Worm (Caenorhabditis elegans) whole organism, young adult: ENCODE results near the gene fbxa-153.

Experiments
- B0035.1 ChIP-seq: sonication (generic microtip); optimal IDR thresholded peaks from 2 replicates; lab custom pipeline; 2016; ENCODE audit warnings: missing genetic modification characterization, mild to moderate bottlenecking, missing compliant biosample characterization, missing genotype, missing genetic modification reagents
- C06A6.2 ChIP-seq: fragments of 200-800 bp; sonication (Bioruptor generic); conservative IDR thresholded peaks from 2 replicates; pipeline ENCODE4 v1.3.6; 2022; ENCODE audit warnings: missing genetic modification characterization, missing compliant biosample characterization
- C17E4.6 ChIP-seq: fragments of 200-800 bp; sonication (Bioruptor generic); IDR thresholded peaks from 2 replicates; pipeline ENCODE4 v1.3.6; 2022; ENCODE audit warnings: missing genetic modification reagents, missing genetic modification characterization, missing compliant biosample characterization
- F55B11.4 ChIP-seq: sonication (generic microtip); optimal IDR thresholded peaks from 2 replicates; lab custom pipeline; 2016; ENCODE audit warnings: missing compliant biosample characterization, missing genetic modification characterization, borderline replicate concordance; ENCODE audit not compliant: insufficient read depth
- Y53G8AR.9 ChIP-seq: fragments of 200-800 bp; sonication (Bioruptor generic); conservative IDR thresholded peaks from 2 replicates; pipeline ENCODE4 v1.3.6; 2022; ENCODE audit warnings: missing genetic modification reagents, missing genetic modification characterization, missing compliant biosample characterization
- Y67H2A.10 ChIP-seq: fragments of 200-800 bp; sonication (Bioruptor generic); conservative IDR thresholded peaks from 2 replicates; pipeline ENCODE4 v1.3.6; 2022; ENCODE audit warnings: missing genetic modification reagents, missing genetic modification characterization, missing compliant biosample characterization
- athp-1 ChIP-seq: sonication (generic microtip); optimal IDR thresholded peaks from 2 replicates; lab custom pipeline; 2017; ENCODE audit warnings: mild to moderate bottlenecking, missing genetic modification characterization, missing compliant biosample characterization
- attf-3 ChIP-seq: fragments of 200-800 bp; sonication (Bioruptor generic); conservative IDR thresholded peaks from 2 replicates; pipeline ENCODE4 v1.3.6; 2022; ENCODE audit warnings: missing genetic modification reagents, missing genetic modification characterization, missing compliant biosample characterization
- bed-1 ChIP-seq: fragments of 200-800 bp; sonication (Bioruptor generic); IDR thresholded peaks from 2 replicates; pipeline ENCODE4 v1.3.6; 2022; ENCODE audit warnings: missing genetic modification reagents, missing genetic modification characterization, missing compliant biosample characterization
- ccch-3 ChIP-seq: fragments of 200-800 bp; sonication (Bioruptor generic); optimal IDR thresholded peaks from 2 replicates; lab custom pipeline; 2018; ENCODE audit warnings: mild to moderate bottlenecking, missing genetic modification characterization, missing compliant biosample characterization
- ceh-40 ChIP-seq: fragments of 200-800 bp; sonication (Bioruptor generic); IDR thresholded peaks from 2 replicates; pipeline ENCODE4 v1.3.6; 2022; ENCODE audit warnings: missing genetic modification characterization, missing compliant biosample characterization
- ceh-58 ChIP-seq: fragments of 200-800 bp; sonication (Bioruptor generic); IDR thresholded peaks from 2 replicates; pipeline ENCODE4 v1.3.6; 2022; ENCODE audit warnings: missing genetic modification characterization, missing compliant biosample characterization
- ceh-91 ChIP-seq: fragments of 200-800 bp; sonication (Bioruptor generic); IDR thresholded peaks from 2 replicates; pipeline ENCODE4 v1.3.6; 2022; ENCODE audit warnings: missing genetic modification reagents, missing genetic modification characterization, missing compliant biosample characterization
- chd-7 ChIP-seq: sonication (generic microtip); optimal IDR thresholded peaks from 2 replicates; lab custom pipeline; 2016; ENCODE audit warnings: mild to moderate bottlenecking, missing genetic modification characterization, moderate library complexity, missing compliant biosample characterization
- dox-1 ChIP-seq: fragments of 200-800 bp; sonication (Bioruptor generic); IDR thresholded peaks from 2 replicates; pipeline ENCODE4 v1.3.6; 2022; ENCODE audit warnings: missing genetic modification reagents, missing genetic modification characterization, missing compliant biosample characterization
- egrh-3 ChIP-seq: fragments of 200-800 bp; sonication (Bioruptor generic); IDR thresholded peaks from 2 replicates; pipeline ENCODE4 v1.3.6; 2022; ENCODE audit warnings: missing genetic modification reagents, missing genetic modification characterization, missing compliant biosample characterization
- ekl-4 ChIP-seq: fragments of 200-800 bp; sonication (Bioruptor generic); IDR thresholded peaks from 2 replicates; pipeline ENCODE4 v1.3.6; 2022; ENCODE audit warnings: missing genetic modification reagents, missing genetic modification characterization, missing compliant biosample characterization
- ets-4 ChIP-seq: fragments of 200-800 bp; sonication (Bioruptor generic); optimal IDR thresholded peaks from 2 replicates; lab custom pipeline; 2018; ENCODE audit warnings: mild to moderate bottlenecking, missing genetic modification characterization, missing compliant biosample characterization
- hmg-20 ChIP-seq: fragments of 200-800 bp; sonication (Bioruptor generic); IDR thresholded peaks from 2 replicates; pipeline ENCODE4 v1.3.6; 2022; ENCODE audit warnings: missing genetic modification reagents, missing genetic modification characterization, missing compliant biosample characterization
- lsl-1 ChIP-seq: fragments of 200-800 bp; sonication (Bioruptor generic); optimal IDR thresholded peaks from 2 replicates; lab custom pipeline; 2018; ENCODE audit warnings: mild to moderate bottlenecking, missing genetic modification characterization, moderate library complexity, missing compliant biosample characterization
- madf-6 ChIP-seq: fragments of 200-800 bp; sonication (Bioruptor generic); IDR thresholded peaks from 2 replicates; pipeline ENCODE4 v1.3.6; 2022; ENCODE audit warnings: missing genetic modification reagents, missing genetic modification characterization, missing compliant biosample characterization
- mel-28 ChIP-seq: sonication (generic microtip); optimal IDR thresholded peaks from 2 replicates; lab custom pipeline; 2016; ENCODE audit warnings: borderline replicate concordance, mild to moderate bottlenecking, missing genetic modification characterization, missing compliant biosample characterization
- nfya-1 ChIP-seq: sonication (generic microtip); optimal IDR thresholded peaks from 2 replicates; lab custom pipeline; 2017; ENCODE audit warnings: antibody characterized with exemption, missing compliant biosample characterization, missing genetic modification characterization, borderline replicate concordance; ENCODE audit not compliant: insufficient read depth
- nfya-2 ChIP-seq: fragments of 200-800 bp; sonication (Bioruptor generic); IDR thresholded peaks from 2 replicates; pipeline ENCODE4 v1.3.6; 2022; ENCODE audit warnings: missing genetic modification reagents, missing genetic modification characterization, missing compliant biosample characterization
- nfyb-1 ChIP-seq: fragments of 200-800 bp; sonication (Bioruptor generic); IDR thresholded peaks from 2 replicates; pipeline ENCODE4 v1.3.6; 2022; ENCODE audit warnings: missing genetic modification reagents, missing genetic modification characterization, missing compliant biosample characterization
- nhr-90 ChIP-seq: sonication (generic microtip); optimal IDR thresholded peaks from 2 replicates; lab custom pipeline; 2016; ENCODE audit warnings: missing genotype, mild to moderate bottlenecking, missing genetic modification characterization, missing compliant biosample characterization
- pbrm-1 ChIP-seq: fragments of 200-800 bp; sonication (Bioruptor generic); IDR thresholded peaks from 2 replicates; pipeline ENCODE4 v1.3.6; 2022; ENCODE audit warnings: missing genetic modification reagents, missing genetic modification characterization, missing compliant biosample characterization
- rec-8 ChIP-seq, 2 experiments: sonication (generic microtip); optimal IDR thresholded peaks; 2 replicates each; lab custom pipeline; 2016; ENCODE audit warnings: mild to moderate bottlenecking in 2 of 2, missing genetic modification characterization in 2 of 2, missing genetic modification reagents in 2 of 2, missing genotype in 2 of 2, missing biosample characterization in 1 of 2, missing compliant biosample characterization in 1 of 2, moderate library complexity in 1 of 2
- repo-1 ChIP-seq: sonication (generic microtip); optimal IDR thresholded peaks from 2 replicates; lab custom pipeline; 2017; ENCODE audit warnings: mild to moderate bottlenecking, missing genetic modification characterization, missing compliant biosample characterization
- snpc-4 ChIP-seq, 5 experiments: fragments of 150-350 bp in 1 of 5; sonication (generic microtip) in 4 of 5; optimal IDR thresholded peaks; 2 replicates each; lab custom pipeline; 2014 to 2018; ENCODE audit warnings: missing genetic modification characterization in 5 of 5, missing biosample characterization in 3 of 5, antibody characterized with exemption in 2 of 5, mild to moderate bottlenecking in 2 of 5, missing compliant biosample characterization in 2 of 5, missing genotype in 2 of 5, moderate library complexity in 2 of 5, missing genetic modification reagents in 1 of 5
- tbp1 ChIP-seq: fragments of 200-800 bp; sonication (Bioruptor generic); optimal IDR thresholded peaks from 2 replicates; lab custom pipeline; 2018; ENCODE audit warnings: mild to moderate bottlenecking, missing genetic modification characterization, missing compliant biosample characterization
- tbx-9 ChIP-seq: sonication (generic microtip); optimal IDR thresholded peaks from 2 replicates; lab custom pipeline; 2016; ENCODE audit warnings: borderline replicate concordance, missing genetic modification characterization, inconsistent platforms, missing compliant biosample characterization
- unc-130 ChIP-seq: sonication (generic microtip); optimal IDR thresholded peaks from 2 replicates; lab custom pipeline; 2016; ENCODE audit warnings: missing genetic modification reagents, missing genetic modification characterization, missing compliant biosample characterization
- zfh-2 ChIP-seq: fragments of 200-800 bp; sonication (Bioruptor generic); conservative IDR thresholded peaks from 2 replicates; pipeline ENCODE4 v1.3.6; 2022; ENCODE audit warnings: missing genetic modification reagents, missing genetic modification characterization, missing compliant biosample characterization
- ztf-22 ChIP-seq: fragments of 200-800 bp; sonication (Bioruptor generic); optimal IDR thresholded peaks from 2 replicates; lab custom pipeline; 2018; ENCODE audit warnings: mild to moderate bottlenecking, missing genetic modification characterization, moderate library complexity, missing compliant biosample characterization
- ztf-6 ChIP-seq: fragments of 200-800 bp; sonication (Bioruptor generic); IDR thresholded peaks from 2 replicates; pipeline ENCODE4 v1.3.6; 2022; ENCODE audit warnings: missing genetic modification reagents, missing genetic modification characterization, missing compliant biosample characterization

fbxa-153 gene

DNA sequence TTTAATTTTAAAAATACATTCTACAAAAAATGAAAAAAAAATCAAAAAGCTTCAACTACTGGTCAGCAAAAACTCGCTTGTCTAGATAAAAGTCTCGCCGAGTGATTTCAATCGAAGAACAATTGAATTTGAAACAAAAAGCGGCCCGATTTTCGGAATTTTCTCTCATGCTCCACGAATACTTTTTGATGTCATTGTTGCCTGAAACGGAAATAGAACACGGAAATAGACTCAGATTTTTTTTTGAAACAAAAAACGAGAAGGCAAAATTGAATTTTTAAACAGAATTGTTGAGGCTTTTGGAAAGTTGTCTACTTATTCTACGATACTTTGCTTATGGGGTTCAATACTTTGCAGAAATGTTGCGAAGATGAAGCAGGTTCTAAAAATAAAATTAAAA lies 46.7 kb downstream of the fbxa-153 start:
- TF ChIP-seq tbp1 (no peak), chd-7 (tag; lab: Kevin White, UChicago) (no peak), hmg-20 (GFP tag; lab: Robert Waterston, UW) (no peak), dox-1 (GFP tag; lab: Robert Waterston, UW) (no peak), C17E4.6 (GFP tag; lab: Robert Waterston, UW) (no peak), B0035.1 (tag; lab: Kevin White, UChicago) (no peak), Y67H2A.10 (GFP tag; lab: Robert Waterston, UW) (no peak), nhr-90 (tag; lab: Kevin White, UChicago) (no peak)
- TF ChIP-seq, all 124 proteins: peak for 0

DNA sequence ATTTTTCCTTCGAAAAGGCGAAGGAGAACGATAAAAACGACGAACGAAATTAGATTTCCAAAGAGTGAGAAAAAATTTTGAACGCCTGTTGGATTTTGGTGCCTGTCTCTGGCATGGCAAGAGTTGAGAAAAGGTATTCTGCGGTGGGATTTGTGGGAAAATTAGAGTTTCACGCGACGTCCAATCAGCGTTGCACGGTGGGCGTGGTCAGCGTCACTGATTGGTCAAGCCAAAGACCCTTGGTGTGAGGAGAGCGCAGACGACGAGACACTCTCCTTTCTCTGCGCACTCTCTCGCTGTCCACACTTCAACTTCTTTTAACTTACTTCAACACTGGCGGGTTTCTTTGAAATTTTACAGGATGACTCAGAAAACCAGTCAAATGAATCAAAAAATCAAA lies 47.6 kb downstream of the fbxa-153 start:
- TF ChIP-seq bed-1 (GFP tag; lab: Robert Waterston, UW) (no peak), ceh-40 (GFP tag; lab: Robert Waterston, UW) (no peak), F55B11.4 (tag; lab: Kevin White, UChicago) (no peak), attf-3 (GFP tag; lab: Robert Waterston, UW) (no peak), nfya-1 (no peak), nfyb-1 (GFP tag; lab: Robert Waterston, UW) (peak; percentile 66; the same call in 1 of the 2 replicates), egrh-3 (GFP tag; lab: Robert Waterston, UW) (no peak), madf-6 (GFP tag; lab: Robert Waterston, UW) (no peak), ztf-6 (GFP tag; lab: Robert Waterston, UW) (no peak), B0035.1 (tag; lab: Kevin White, UChicago) (no peak), repo-1 (tag; lab: Kevin White, UChicago) (no peak), athp-1 (tag; lab: Kevin White, UChicago) (no peak), ztf-22 (GFP tag; lab: Kevin White, UChicago) (no peak), zfh-2 (peak; percentile 46), Y53G8AR.9 (no peak), ceh-58 (no peak), ekl-4 (GFP tag; lab: Robert Waterston, UW) (no peak)

DNA sequence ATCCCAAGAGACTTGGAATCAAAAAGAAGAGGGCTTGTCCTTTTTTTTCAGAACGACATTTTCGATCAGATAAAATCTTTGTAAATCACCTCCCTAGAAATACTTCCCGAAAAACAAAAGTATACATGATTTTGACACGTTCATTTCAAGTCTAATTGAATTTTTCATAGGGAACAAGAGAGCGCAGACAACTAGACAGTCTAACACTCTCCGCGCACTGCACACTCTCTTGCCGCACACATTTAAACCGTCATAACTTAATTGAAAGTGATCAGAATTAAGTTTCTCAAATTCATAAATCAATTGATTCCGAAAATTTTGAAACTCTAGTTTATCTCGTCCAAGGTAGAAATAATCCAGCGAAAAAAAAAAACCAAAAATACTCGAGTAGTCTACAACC lies 50.5 kb downstream of the fbxa-153 start:
- TF ChIP-seq snpc-4 (GFP tag; optimal IDR thresholded peaks at IDR 0.05; lab: Kevin White, UChicago) (no peak), snpc-4 (tag; optimal IDR thresholded peaks at IDR 0.05; lab: Kevin White, UChicago) (no peak), unc-130 (GFP tag; lab: Kevin White, UChicago) (no peak), nfya-2 (GFP tag; lab: Robert Waterston, UW) (no peak), ceh-40 (GFP tag; lab: Robert Waterston, UW) (no peak)

DNA sequence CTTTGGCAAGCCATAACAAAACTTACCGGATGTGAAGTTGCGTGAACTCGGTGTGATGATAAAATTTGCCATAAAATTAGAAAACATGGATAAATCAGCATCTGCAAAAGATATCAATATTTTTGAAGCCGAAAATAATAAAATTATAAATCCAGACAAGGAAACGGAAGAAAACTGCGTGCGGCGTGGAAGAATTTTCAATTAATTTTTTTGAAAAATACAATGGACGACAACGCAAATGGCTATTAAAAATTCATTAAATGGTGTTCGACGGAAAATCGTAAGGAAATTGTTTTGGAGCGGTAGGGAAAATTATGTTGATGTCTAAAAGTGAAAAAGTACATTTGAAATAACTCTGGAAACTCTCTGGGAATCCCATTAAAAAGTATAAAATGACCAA lies 51.1 kb downstream of the fbxa-153 start, which contains the start of gene acr-18:
TSS of gene acr-18 (minus strand) at position 101 of the 400 bp plus-strand sequence.
- TF ChIP-seq ets-4 (GFP tag; lab: Kevin White, UChicago) (no peak), rec-8 (tag; optimal IDR thresholded peaks at IDR 0.05; lab: Kevin White, UChicago) (no peak), ccch-3 (no peak), egrh-3 (GFP tag; lab: Robert Waterston, UW) (no peak), lsl-1 (GFP tag; lab: Kevin White, UChicago) (no peak), tbp1 (no peak), C06A6.2 (GFP tag; lab: Robert Waterston, UW) (no peak), pbrm-1 (no peak), mel-28 (tag; lab: Kevin White, UChicago) (no peak), nfya-2 (GFP tag; lab: Robert Waterston, UW) (no peak), unc-130 (GFP tag; lab: Kevin White, UChicago) (no peak), tbx-9 (tag; lab: Kevin White, UChicago) (no peak), madf-6 (GFP tag; lab: Robert Waterston, UW) (no peak), ceh-91 (GFP tag; lab: Robert Waterston, UW) (no peak)
